Worm (Caenorhabditis elegans): ENCODE measurements around the gene catp-2.

DNA sequence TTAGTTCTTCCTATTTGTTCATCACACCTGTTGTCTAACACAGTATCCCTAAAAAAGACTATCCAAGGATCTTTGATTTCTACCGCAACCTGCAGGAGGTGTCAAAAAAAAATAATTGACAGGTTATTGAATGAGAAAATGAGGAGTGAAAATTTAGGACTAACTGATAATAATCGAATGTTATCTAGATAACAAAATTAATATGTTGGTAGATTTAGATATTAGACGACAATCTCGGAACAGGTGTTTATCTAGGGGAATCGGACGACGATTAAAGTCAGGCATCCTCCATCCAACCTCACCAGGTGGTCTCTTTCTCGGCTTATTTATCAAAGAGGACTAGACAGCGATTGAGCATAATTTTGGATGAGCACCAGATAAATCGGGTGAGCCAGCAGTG, 34.3 kb downstream of the catp-2 start:
- no peak for TF ChIP-seq T22C8.4 (GFP tag; IDR thresholded peaks at IDR 0.05)
- no peak for TF ChIP-seq ztf-29 (GFP tag; IDR thresholded peaks at IDR 0.05)
- TF ChIP-seq flt-1 (GFP tag; IDR thresholded peaks at IDR 0.05): no peak
- no peak for TF ChIP-seq klf-2 (GFP tag; conservative IDR thresholded peaks at IDR 0.05)
- TF ChIP-seq tab-1 (GFP tag; IDR thresholded peaks at IDR 0.05): no peak
- TF ChIP-seq cog-1 (tag; optimal IDR thresholded peaks at IDR 0.05): no peak
- TF ChIP-seq med-1 (GFP tag; optimal IDR thresholded peaks at IDR 0.05; ENCODE audit: insufficient read depth): no peak
- no peak for TF ChIP-seq ztf-23 (GFP tag; IDR thresholded peaks at IDR 0.05)

All from whole organism, midembryonic.